Worm (Caenorhabditis elegans): Measurements from ENCODE around the gene srh-172.

DNA sequence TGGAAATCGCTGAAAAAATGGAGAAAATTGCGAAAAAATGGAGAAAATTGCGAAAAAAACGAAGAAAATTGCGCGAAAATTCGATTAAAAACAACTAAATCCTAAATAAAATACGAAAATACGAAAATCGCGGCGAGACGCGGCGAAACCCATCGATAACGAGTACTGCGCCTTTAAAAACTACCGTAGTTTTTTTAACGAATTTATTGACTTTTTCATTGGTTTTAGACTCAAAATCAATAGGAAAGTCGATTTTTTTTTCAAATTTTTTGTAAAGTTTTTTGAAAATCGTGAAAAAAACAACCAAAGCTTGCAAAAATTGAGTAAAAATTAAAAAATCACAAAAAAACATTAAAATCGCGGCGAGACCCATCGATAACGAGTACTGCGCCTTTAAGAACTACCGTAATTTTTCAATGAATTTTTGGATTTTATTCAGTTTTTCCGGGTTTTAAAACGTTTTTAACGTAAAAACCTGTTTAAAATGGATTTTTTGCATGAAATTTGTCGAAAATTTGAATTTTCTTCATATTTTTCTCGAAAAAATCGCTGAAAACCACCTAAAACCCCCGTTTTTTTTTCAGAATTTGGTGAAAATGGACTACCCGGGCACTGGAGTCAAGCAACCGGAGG lies 42.8 kb upstream of the srh-172 start, which contains the start of the genes chk-2 and Y60A3A.19:
- TF ChIP-seq ama-1 (optimal IDR thresholded peaks at IDR 0.05) (no peak), sdc-2 (tag; optimal IDR thresholded peaks at IDR 0.05) (no peak), hlh-8 (tag; optimal IDR thresholded peaks at IDR 0.05) (no peak), K02D7.2 (tag; optimal IDR thresholded peaks at IDR 0.05) (no peak), pqm-1 (tag; optimal IDR thresholded peaks at IDR 0.05) (no peak), unc-3 (GFP tag; conservative IDR thresholded peaks at IDR 0.05) (no peak), unc-3 (tag; optimal IDR thresholded peaks at IDR 0.05) (no peak), ttx-3 (tag; optimal IDR thresholded peaks at IDR 0.05) (no peak), pha-4 (tag; optimal IDR thresholded peaks at IDR 0.05) (no peak), ceh-2 (tag; optimal IDR thresholded peaks at IDR 0.05) (no peak), C38D4.7 (GFP tag; optimal IDR thresholded peaks at IDR 0.05) (no peak), hlh-15 (tag; optimal IDR thresholded peaks at IDR 0.05) (no peak), pha-2 (tag; optimal IDR thresholded peaks at IDR 0.05) (no peak), fkh-10 (GFP tag; optimal IDR thresholded peaks at IDR 0.05) (no peak), sox-2 (GFP tag; IDR thresholded peaks at IDR 0.05) (no peak)

Data from whole organism, late embryonic.